Fruit fly (Drosophila melanogaster) whole organism, larva: ENCODE measurements around the gene ChLD3.

Experiments used
- noc ChIP-seq: fragments of 200-800 bp; sonication (Bioruptor generic); optimal IDR thresholded peaks from 3 replicates; lab custom pipeline; 2019; ENCODE audit warnings: missing biosample characterization, mild to moderate bottlenecking, missing genetic modification characterization, moderate library complexity

The ChLD3 gene

DNA sequence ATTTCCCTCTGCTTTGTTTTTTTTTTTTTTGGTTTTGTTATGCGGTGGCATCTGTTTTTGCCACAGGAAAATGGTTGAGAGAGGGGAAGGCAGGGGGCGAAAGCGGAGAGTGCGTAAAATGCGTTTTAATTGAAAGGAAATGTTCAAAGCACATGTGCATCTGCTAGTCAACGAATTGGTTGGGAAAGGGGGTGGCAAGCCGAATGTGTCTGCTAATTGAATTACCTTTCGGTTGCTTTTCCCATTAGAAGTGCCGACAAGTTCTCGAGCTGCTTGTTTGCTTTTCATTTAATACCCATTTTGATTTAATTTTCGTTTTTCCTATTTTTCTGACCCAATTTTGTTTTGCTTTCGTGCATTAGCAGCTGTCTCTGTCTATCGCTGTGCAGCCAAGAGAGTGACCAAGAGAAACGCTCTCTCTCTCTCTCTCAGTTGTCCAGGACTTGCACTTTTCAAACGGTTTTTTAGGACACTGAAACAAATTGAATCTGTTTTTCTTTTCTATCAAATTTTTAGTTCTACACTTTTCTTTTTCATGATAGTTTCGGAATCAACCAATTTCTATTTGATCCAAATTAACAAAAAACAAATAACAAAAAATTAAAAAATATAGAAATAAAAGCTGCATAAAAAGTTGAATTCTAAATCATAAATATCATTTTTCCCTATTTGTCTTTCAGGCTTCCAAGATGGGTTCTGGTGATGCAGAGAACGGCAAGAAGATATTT, 20.0 kb upstream of the ChLD3 start:
- TF ChIP-seq noc (tag; lab: Kevin White, UChicago), result no peak

DNA sequence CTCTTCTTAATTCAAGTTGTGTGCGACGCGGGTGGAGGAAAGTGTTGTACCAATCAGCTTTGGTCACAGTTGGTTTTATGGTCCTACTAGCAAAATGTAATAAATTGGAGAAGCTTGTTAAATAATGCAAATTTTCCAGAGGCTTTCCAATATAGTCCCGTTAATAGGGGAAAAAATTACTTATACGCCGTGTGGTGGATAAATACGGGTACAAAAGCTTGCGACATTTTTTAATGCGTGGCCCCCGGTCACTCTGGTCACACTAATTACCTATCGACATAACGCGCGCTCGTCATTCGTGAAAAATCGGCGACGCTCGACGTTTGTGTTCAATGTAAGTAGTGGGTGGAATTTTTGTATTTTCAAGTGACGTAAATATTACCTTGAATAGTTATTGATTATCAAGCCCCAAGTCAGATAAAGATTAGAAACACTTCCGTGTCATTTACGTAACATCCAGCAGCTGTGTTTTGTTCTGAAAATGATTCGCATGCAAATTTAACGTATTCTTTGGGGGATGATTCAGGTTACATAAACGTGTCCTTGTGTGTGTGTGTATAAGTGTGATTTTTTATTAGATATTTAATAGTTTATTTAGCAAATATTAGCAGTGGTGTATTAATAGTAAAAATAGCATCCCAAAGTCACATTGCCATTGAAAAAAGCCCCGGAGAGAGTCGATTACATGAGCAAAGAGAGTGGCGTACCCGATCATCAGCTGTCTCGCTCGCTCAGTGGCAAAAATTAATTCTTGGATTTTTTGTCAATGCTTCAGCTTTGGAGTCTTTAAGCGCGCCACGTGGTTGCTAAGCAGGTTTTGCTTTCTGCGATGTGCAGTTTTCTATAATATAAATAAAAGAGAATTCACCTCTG, 18.8 kb upstream of the ChLD3 start, which contains the start of gene Cyt-c-p:
Gene Cyt-c-p (plus strand): TSS at position 290 of the 873 bp plus-strand sequence.
- TF ChIP-seq noc (tag; lab: Kevin White, UChicago), result peak; percentile 49

DNA sequence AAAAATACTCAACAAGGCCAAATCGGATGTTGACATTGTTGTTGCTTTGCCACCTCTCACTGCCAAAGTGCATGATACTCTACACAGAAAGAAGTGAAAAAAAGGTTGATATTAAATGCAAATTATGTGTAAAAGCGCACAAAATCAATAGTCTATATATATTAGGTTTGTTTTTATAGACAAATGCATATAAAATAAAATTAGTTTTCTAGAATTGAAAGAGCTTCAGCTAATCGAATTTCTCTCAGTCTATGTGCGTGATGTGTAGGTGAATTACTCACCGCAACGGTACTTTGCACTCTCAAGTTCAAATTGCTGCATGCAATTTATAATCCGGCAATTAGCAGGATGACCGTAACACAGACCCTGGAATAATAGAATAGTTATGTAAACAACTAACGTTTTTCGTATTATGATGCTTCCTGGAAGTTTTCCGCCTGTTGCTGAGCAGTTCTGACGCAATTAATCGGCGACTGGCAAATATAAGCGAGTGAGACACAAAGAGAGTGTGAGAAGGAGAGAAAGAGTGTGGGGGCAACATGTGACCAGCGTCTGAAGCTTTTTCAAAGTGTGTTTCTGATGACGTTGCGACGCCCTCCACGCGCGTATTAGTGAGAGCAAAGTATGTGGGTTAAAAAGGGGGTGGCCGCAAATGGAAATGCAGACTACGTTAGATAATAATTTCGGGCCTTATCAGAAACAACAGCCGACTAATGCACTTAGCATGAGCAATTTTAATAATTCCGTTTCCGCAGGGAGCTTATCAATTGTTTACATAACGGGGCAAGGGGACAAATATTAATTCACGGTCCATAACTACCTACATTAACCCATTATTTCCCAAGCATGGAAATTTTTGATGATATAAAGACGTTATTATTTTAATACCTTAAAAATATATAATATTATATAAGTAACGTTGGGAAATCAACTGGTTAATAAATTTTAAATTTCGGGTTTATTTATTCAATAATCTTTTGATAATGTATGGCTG, 17.6 kb upstream of the ChLD3 start:
- TF ChIP-seq noc (tag; lab: Kevin White, UChicago), result peak; percentile 80

DNA sequence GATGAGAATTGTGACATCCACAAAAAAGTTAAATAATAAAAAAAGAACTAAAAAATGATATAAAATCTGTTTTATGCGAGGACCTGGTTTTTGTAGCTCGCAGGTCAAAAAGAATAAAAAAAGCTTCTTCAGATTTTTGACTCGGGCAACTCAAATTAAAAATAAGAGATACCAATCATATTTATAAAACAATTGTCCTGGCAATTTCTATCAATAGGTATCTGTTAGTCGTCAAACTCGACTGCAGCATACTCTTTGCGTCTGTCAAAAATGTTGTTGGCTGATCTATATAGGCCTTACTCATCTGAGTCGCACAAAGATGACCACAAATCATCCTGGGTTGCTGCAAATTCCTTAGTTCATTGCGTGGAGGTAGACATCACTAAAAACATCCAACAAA, 16.1 kb upstream of the ChLD3 start:
- TF ChIP-seq noc (tag; lab: Kevin White, UChicago), result no peak

DNA sequence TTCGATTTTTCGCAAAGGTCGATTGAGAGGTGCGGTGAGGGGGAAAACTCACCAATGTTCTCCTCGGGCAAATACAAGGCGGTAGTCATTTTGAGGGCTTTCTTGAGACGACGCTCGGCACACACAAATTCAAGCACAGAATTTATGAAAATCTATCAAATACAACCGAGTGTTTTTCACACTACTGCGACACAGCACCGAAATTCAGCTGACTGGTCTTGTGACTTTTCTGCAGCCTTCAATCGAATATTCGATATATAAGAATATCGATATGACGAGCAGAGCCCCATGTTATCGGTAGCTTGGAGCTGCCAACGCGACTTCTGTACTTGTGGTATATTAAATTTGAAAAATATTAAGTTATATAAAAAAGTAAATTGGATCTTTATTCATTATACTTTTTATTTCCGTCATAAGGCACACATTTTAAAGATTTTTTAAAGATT, 11.0 kb upstream of the ChLD3 start, which contains the start of gene VhaSFD:
Gene VhaSFD (minus strand): TSS at position 249 of the 446 bp plus-strand sequence.
- peak; percentile 53 for TF ChIP-seq noc (tag; lab: Kevin White, UChicago)

DNA sequence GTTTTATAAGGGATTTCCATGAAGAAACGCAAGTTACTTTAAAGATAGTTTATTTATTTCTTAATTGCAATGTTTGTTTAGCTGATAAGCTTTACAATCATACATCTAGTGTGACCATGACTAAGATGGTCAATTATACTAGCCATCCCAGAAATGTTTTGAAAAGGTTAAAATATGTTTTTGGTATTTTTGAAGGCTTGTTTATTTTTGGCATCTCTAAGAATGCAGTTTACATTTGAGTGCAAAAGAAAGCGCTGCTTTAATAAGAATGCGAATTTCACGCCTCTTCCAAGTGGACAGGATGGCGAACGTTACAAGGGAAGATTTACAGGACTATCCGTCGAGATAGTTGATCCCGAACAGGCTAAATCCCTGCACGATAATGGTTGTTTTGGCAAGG, 9.1 kb upstream of the ChLD3 start, which contains the start of gene Tsen2:
Gene Tsen2 (plus strand): TSS at position 222 of the 400 bp plus-strand sequence.
- TF ChIP-seq noc (tag; lab: Kevin White, UChicago), result no peak

DNA sequence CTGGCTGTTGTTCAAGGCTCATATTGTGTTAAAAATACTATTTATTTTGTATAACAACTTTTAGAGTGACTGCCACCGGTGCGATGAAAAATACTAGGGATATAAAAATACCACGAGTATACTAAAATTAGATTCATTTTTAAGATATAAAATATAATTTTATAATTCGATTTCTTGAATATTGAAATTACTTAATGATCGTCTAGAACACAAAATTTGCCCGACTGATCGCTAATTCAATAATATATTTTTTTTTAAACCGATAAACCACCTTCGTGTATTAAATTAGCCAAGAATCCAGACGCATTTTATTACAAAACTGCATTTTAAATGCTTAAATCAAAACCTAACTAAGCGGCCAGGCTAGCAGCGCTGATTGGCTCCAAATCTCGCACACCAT, 7.7 kb upstream of the ChLD3 start, which contains the start of gene CG17996:
Gene CG17996 (minus strand): TSS at position 101 of the 400 bp plus-strand sequence.
- no peak for TF ChIP-seq noc (tag; lab: Kevin White, UChicago)

DNA sequence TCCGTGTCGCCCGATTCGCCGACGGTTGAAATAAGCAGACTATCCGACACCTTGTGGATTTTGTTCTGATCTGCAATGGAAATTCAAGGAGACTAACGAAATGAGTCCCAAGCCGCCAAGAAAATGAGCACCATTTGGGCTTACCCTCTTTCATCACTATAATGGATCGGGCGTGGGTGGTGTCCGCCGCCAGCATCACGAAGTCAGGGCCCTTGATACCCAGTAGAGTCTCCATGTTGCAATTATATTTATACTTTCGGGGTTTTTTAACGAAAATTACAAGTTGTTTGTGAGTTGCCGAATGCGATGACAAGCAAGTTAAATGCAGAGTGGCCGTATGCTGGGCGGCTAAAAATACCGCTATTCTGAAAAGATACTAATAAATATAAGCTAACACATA, 6.9 kb upstream of the ChLD3 start, which contains the start of gene Prosbeta4:
Gene Prosbeta4 (minus strand): TSS at position 335 of the 400 bp plus-strand sequence.
- TF ChIP-seq noc (tag; lab: Kevin White, UChicago), result no peak

DNA sequence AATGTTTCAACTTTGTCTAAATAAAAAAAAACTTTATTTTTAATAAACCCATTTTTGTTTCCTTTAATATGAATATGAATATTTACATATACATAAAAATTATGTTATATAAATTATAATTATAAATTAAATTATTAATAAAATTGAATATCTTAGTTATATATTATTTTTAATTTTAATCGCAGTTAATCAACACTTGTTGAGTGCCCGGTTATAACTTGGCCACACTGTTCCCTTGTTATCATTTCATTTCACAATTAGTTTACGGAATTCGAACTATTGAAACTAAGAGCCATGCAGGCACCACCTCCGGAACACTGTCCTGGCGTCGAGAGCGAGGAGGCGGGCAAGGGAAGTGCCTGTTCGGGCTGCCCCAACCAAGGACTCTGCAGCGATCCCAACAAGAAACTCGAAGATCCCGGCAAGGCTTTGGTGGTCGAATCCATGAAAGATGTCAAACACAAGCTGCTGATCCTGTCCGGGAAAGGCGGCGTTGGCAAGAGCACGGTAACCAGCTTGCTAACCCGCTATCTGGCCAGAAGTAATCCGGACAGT, 6.2 kb upstream of the ChLD3 start, which contains the start of gene Nubp1:
Gene Nubp1 (plus strand): TSS at position 213 of the 555 bp plus-strand sequence.
- no peak for TF ChIP-seq noc (tag; lab: Kevin White, UChicago)

DNA sequence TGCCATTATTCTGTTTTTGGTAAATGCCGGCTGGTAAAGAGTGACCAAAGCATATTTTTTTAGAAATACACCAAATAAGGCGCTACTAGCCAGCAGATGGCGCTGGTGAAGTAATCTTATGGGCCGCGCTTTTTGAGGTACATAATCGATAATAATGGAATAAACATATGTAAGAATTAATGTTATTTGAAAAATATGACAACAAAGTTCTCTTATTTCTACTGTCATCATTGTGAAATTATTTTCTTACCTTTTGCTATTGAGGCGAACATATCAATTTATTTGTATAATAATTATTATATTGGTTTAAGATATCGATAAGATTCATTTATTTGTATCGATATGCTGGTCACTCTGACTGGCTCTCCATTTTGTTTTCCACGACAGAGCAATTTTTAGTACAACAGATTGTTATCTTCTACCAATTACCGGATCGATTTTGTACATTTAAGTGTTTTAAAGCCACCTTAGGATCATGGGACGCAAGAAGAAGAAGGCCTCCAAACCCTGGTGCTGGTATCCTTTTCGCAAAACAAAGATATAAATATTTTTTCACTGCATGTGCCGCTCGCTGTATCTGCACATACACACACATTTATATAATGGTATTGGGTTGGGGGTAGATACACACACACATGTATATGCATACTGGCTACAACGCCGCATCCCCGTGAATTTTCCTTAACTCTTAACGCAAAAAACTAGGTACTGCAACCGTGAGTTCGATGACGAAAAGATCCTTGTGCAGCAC, 4.6 kb downstream of the ChLD3 start, which contains the start of the genes LSm7 and BuGZ:
Gene LSm7 (minus strand): TSS at position 46 of the 751 bp plus-strand sequence.
Gene BuGZ (plus strand): TSS at position 351 of the 751 bp plus-strand sequence.
- TF ChIP-seq noc (tag; lab: Kevin White, UChicago), result no peak

DNA sequence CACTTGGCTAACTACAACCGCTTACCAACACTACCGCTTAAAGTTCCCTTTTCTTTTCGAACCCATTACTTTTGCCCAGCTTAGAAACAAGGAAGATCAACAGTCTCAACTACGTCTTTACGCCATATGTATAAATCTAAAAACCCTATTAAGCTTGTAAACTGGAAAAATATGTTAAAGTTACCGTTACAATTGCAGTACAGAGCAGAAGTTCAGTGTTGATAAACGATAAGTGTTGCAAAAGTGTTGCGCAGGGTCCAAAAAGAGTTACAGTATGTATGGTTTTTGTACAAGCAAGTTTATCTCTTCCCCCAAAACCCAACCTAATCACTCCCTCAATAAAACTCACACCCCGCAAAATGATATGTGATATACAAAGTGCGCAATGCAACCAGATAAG, 8.5 kb downstream of the ChLD3 start:
- no peak for TF ChIP-seq noc (tag; lab: Kevin White, UChicago)

DNA sequence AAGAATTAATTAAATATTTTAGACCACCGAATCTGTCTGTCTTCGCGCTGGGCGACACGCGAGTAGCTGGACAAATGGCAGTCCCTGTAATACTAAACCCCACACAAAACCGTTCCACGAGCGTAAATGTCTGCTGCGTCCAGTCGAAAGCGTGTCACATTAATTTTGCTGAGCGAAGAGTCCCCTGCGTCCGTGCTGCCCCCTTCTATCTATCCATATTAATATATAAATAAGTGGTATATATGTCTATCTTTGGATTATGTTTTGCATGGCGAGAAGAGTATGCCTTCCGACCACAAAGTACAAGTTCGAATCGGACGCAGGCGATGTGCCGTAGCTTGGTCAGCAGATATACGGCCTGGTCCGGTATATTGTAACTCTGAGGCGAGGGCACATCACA, 13.7 kb downstream of the ChLD3 start:
- no peak for TF ChIP-seq noc (tag; lab: Kevin White, UChicago)

DNA sequence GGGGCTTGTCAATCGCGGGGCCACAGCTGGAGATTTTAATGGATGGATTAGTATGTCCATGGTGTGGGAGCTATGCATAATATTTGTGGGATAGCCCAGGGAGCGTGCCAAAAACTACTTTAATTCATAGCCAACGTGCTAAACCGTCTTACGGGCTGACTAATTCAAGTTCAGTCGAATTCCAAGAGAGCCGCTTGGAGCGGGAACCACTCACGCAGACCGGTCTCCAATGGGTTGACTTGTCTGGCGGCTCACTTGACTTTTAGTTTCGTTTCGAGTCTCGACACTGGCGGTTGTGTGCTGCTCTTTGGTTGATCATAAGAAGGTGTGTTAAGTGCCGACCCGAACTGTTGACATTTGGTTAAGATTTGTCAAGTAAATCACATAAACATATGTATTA, 15.4 kb downstream of the ChLD3 start, which contains the start of gene yellow-b:
Gene yellow-b (plus strand): TSS at position 263 of the 400 bp plus-strand sequence.
- no peak for TF ChIP-seq noc (tag; lab: Kevin White, UChicago)
